Worm (Caenorhabditis elegans) whole organism, young adult: ENCODE results near the gene pges-2.
A peak's percentile ranks its signal among the peaks of the same experiment; 100 is the strongest.

Experiments
- B0336.3 ChIP-seq: fragments of 200-800 bp; sonication (Bioruptor generic); IDR thresholded peaks from 2 replicates; pipeline ENCODE4 v1.3.6; 2022; ENCODE audit warnings: missing genetic modification characterization, missing compliant biosample characterization
- F23B12.7 ChIP-seq: sonication (generic microtip); optimal IDR thresholded peaks from 2 replicates; lab custom pipeline; 2017; ENCODE audit warnings: missing genetic modification characterization, mild to moderate bottlenecking, missing compliant biosample characterization, antibody characterized with exemption, moderate library complexity; ENCODE audit not compliant: insufficient read depth
- F33H1.4 ChIP-seq: fragments of 200-800 bp; sonication (Bioruptor generic); IDR thresholded peaks from 2 replicates; pipeline ENCODE4 v1.3.6; 2022; ENCODE audit warnings: missing genetic modification reagents, missing genetic modification characterization, missing compliant biosample characterization
- F39B2.1 ChIP-seq: fragments of 200-800 bp; sonication (Bioruptor generic); IDR thresholded peaks from 2 replicates; pipeline ENCODE4 v1.3.6; 2022; ENCODE audit warnings: missing genetic modification reagents, missing genetic modification characterization, missing compliant biosample characterization
- K11D2.4 ChIP-seq: fragments of 200-800 bp; sonication (Bioruptor generic); IDR thresholded peaks from 2 replicates; pipeline ENCODE4 v1.3.6; 2022; ENCODE audit warnings: missing genetic modification reagents, missing genetic modification characterization, missing compliant biosample characterization
- Y56A3A.18 ChIP-seq: fragments of 200-800 bp; sonication (Bioruptor generic); IDR thresholded peaks from 2 replicates; pipeline ENCODE4 v1.3.6; 2022; ENCODE audit warnings: missing genetic modification reagents, missing genetic modification characterization, missing compliant biosample characterization
- Y67H2A.10 ChIP-seq: fragments of 200-800 bp; sonication (Bioruptor generic); conservative IDR thresholded peaks from 2 replicates; pipeline ENCODE4 v1.3.6; 2022; ENCODE audit warnings: missing genetic modification reagents, missing genetic modification characterization, missing compliant biosample characterization
- athp-1 ChIP-seq: sonication (generic microtip); optimal IDR thresholded peaks from 2 replicates; lab custom pipeline; 2017; ENCODE audit warnings: mild to moderate bottlenecking, missing genetic modification characterization, missing compliant biosample characterization
- attf-5 ChIP-seq: fragments of 200-800 bp; sonication (Bioruptor generic); optimal IDR thresholded peaks from 2 replicates; lab custom pipeline; 2018; ENCODE audit warnings: mild to moderate bottlenecking, missing genetic modification characterization, missing compliant biosample characterization
- attf-6 ChIP-seq: fragments of 200-800 bp; sonication (Bioruptor generic); IDR thresholded peaks from 2 replicates; pipeline ENCODE4 v1.3.6; 2022; ENCODE audit warnings: missing genetic modification reagents, missing genetic modification characterization, missing compliant biosample characterization
- cebp-1 ChIP-seq, 2 experiments: fragments of 200-800 bp in 1 of 2; sonication (Bioruptor generic) in 1 of 2; sonication (generic microtip) in 1 of 2; IDR thresholded peaks in 1 of 2; optimal IDR thresholded peaks in 1 of 2; 2 replicates each; pipeline versions ENCODE4 v1.3.6 to Lab custom; 2017 to 2022; ENCODE audit warnings: missing compliant biosample characterization in 2 of 2, missing genetic modification characterization in 2 of 2, mild to moderate bottlenecking in 1 of 2, missing genetic modification reagents in 1 of 2, moderate library complexity in 1 of 2
- chd-7 ChIP-seq: sonication (generic microtip); optimal IDR thresholded peaks from 2 replicates; lab custom pipeline; 2016; ENCODE audit warnings: mild to moderate bottlenecking, missing genetic modification characterization, moderate library complexity, missing compliant biosample characterization
- die-1 ChIP-seq: sonication (generic microtip); optimal IDR thresholded peaks from 2 replicates; lab custom pipeline; 2016; ENCODE audit warnings: missing genotype, mild to moderate bottlenecking, missing genetic modification characterization, missing compliant biosample characterization
- dox-1 ChIP-seq: fragments of 200-800 bp; sonication (Bioruptor generic); IDR thresholded peaks from 2 replicates; pipeline ENCODE4 v1.3.6; 2022; ENCODE audit warnings: missing genetic modification reagents, missing genetic modification characterization, missing compliant biosample characterization
- efl-1 ChIP-seq: fragments of 150-350 bp; optimal IDR thresholded peaks from 2 replicates; lab custom pipeline; 2014; ENCODE audit warnings: missing biosample characterization, missing genetic modification reagents, missing genetic modification characterization
- egl-44 ChIP-seq: fragments of 200-800 bp; sonication (Bioruptor generic); IDR thresholded peaks from 2 replicates; pipeline ENCODE4 v1.3.6; 2022; ENCODE audit warnings: missing genetic modification reagents, missing genetic modification characterization, missing compliant biosample characterization
- egrh-3 ChIP-seq: fragments of 200-800 bp; sonication (Bioruptor generic); IDR thresholded peaks from 2 replicates; pipeline ENCODE4 v1.3.6; 2022; ENCODE audit warnings: missing genetic modification reagents, missing genetic modification characterization, missing compliant biosample characterization
- hmg-1.2 ChIP-seq: fragments of 200-800 bp; sonication (Bioruptor generic); IDR thresholded peaks from 2 replicates; pipeline ENCODE4 v1.3.6; 2022; ENCODE audit warnings: missing genetic modification reagents, missing genetic modification characterization, missing compliant biosample characterization
- hsf-1 ChIP-seq: fragments of 200-800 bp; sonication (Bioruptor generic); IDR thresholded peaks from 2 replicates; pipeline ENCODE4 v1.3.6; 2022; ENCODE audit warnings: missing genetic modification reagents, missing genetic modification characterization, missing compliant biosample characterization
- lin-40 ChIP-seq: sonication (generic microtip); optimal IDR thresholded peaks from 2 replicates; lab custom pipeline; 2016; ENCODE audit warnings: missing genetic modification characterization, mild to moderate bottlenecking, missing compliant biosample characterization, missing genotype, missing genetic modification reagents
- lin-54 ChIP-seq: fragments of 200-800 bp; sonication (Bioruptor generic); optimal IDR thresholded peaks from 2 replicates; lab custom pipeline; 2018; ENCODE audit warnings: mild to moderate bottlenecking, missing genetic modification characterization, missing compliant biosample characterization
- lir-1 ChIP-seq: fragments of 200-800 bp; sonication (Bioruptor generic); conservative IDR thresholded peaks from 2 replicates; pipeline ENCODE4 v1.3.6; 2022; ENCODE audit warnings: missing genetic modification reagents, missing genetic modification characterization, missing compliant biosample characterization
- madf-6 ChIP-seq: fragments of 200-800 bp; sonication (Bioruptor generic); IDR thresholded peaks from 2 replicates; pipeline ENCODE4 v1.3.6; 2022; ENCODE audit warnings: missing genetic modification reagents, missing genetic modification characterization, missing compliant biosample characterization
- madf-8 ChIP-seq: fragments of 200-800 bp; sonication (Bioruptor generic); conservative IDR thresholded peaks from 2 replicates; pipeline ENCODE4 v1.3.6; 2022; ENCODE audit warnings: missing genetic modification reagents, missing genetic modification characterization, missing compliant biosample characterization
- nhr-80 ChIP-seq: sonication (generic microtip); optimal IDR thresholded peaks from 2 replicates; lab custom pipeline; 2016; ENCODE audit warnings: missing genetic modification characterization, missing compliant biosample characterization
- pbrm-1 ChIP-seq: fragments of 200-800 bp; sonication (Bioruptor generic); IDR thresholded peaks from 2 replicates; pipeline ENCODE4 v1.3.6; 2022; ENCODE audit warnings: missing genetic modification reagents, missing genetic modification characterization, missing compliant biosample characterization
- rcor-1 ChIP-seq: fragments of 200-800 bp; sonication (Bioruptor generic); IDR thresholded peaks from 2 replicates; pipeline ENCODE4 v1.3.6; 2022; ENCODE audit warnings: missing genetic modification reagents, missing genetic modification characterization, missing compliant biosample characterization
- sdz-38 ChIP-seq: sonication (generic microtip); optimal IDR thresholded peaks from 2 replicates; lab custom pipeline; 2016; ENCODE audit warnings: missing genotype, missing genetic modification characterization, missing compliant biosample characterization
- snpc-3.4 ChIP-seq: sonication (generic microtip); optimal IDR thresholded peaks from 2 replicates; lab custom pipeline; 2017; ENCODE audit warnings: missing genetic modification characterization, mild to moderate bottlenecking, missing compliant biosample characterization, antibody characterized with exemption, moderate library complexity, missing genotype, missing genetic modification reagents
- snpc-4 ChIP-seq, 5 experiments: fragments of 150-350 bp in 1 of 5; sonication (generic microtip) in 4 of 5; optimal IDR thresholded peaks; 2 replicates each; lab custom pipeline; 2014 to 2018; ENCODE audit warnings: missing genetic modification characterization in 5 of 5, missing biosample characterization in 3 of 5, antibody characterized with exemption in 2 of 5, mild to moderate bottlenecking in 2 of 5, missing compliant biosample characterization in 2 of 5, missing genotype in 2 of 5, moderate library complexity in 2 of 5, missing genetic modification reagents in 1 of 5
- somi-1 ChIP-seq: fragments of 200-800 bp; sonication (Bioruptor generic); optimal IDR thresholded peaks from 2 replicates; lab custom pipeline; 2018; ENCODE audit warnings: mild to moderate bottlenecking, missing genetic modification characterization, missing compliant biosample characterization
- tlf-1 ChIP-seq: fragments of 200-800 bp; sonication (Bioruptor generic); optimal IDR thresholded peaks from 2 replicates; lab custom pipeline; 2018; ENCODE audit warnings: mild to moderate bottlenecking, missing genetic modification characterization, missing compliant biosample characterization
- xnd-1 ChIP-seq: sonication (generic microtip); optimal IDR thresholded peaks from 2 replicates; lab custom pipeline; 2016; ENCODE audit warnings: missing genotype, missing genetic modification reagents, missing genetic modification characterization, missing compliant biosample characterization
- zfh-2 ChIP-seq: fragments of 200-800 bp; sonication (Bioruptor generic); conservative IDR thresholded peaks from 2 replicates; pipeline ENCODE4 v1.3.6; 2022; ENCODE audit warnings: missing genetic modification reagents, missing genetic modification characterization, missing compliant biosample characterization
- ztf-26 ChIP-seq: sonication (generic microtip); optimal IDR thresholded peaks from 2 replicates; lab custom pipeline; 2017; ENCODE audit warnings: missing genetic modification characterization, missing compliant biosample characterization
- ztf-3 ChIP-seq: fragments of 200-800 bp; sonication (Bioruptor generic); optimal IDR thresholded peaks from 2 replicates; lab custom pipeline; 2018; ENCODE audit warnings: mild to moderate bottlenecking, missing genetic modification characterization, missing compliant biosample characterization

pges-2 gene

DNA sequence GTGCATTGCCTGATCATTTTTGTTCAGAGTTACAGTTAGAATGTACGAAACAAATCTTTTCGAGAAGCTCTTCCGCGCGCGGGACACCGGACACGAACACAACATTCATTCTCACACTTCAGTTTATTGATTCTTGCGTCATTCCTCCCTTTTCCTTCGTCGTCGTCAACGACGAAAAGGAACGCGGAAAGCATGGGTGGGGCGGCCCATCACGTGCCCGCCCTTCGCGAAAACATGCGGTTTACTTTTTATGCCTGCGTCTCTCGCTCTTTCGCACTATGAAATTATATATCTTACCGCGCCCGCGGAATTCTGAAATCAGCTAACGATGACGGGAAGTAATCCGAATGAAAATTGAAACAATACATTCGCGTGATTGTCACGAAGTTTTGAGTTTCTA, 13.0 kb upstream of the pges-2 start:
- TF ChIP-seq Y56A3A.18 (GFP tag; lab: Robert Waterston, UW) (peak; percentile 82; the same call in 1 of the 2 replicates), attf-5 (peak; percentile 70), hmg-1.2 (GFP tag; lab: Robert Waterston, UW) (peak; percentile 72), F23B12.7 (tag; lab: Kevin White, UChicago) (peak; percentile 0), egrh-3 (no peak), xnd-1 (tag; lab: Kevin White, UChicago) (peak; percentile 67), ztf-26 (peak; percentile 27), efl-1 (GFP tag; lab: Kevin White, UChicago) (peak; percentile 70), die-1 (no peak), lir-1 (GFP tag; lab: Robert Waterston, UW) (peak; percentile 35; the same call in 1 of the 2 replicates), dox-1 (GFP tag; lab: Robert Waterston, UW) (peak; percentile 45), lin-54 (GFP tag; lab: Kevin White, UChicago) (peak; percentile 16), B0336.3 (GFP tag; lab: Robert Waterston, UW) (0 out of 2 replicates have a peak, but pooled peaks have one; percentile 44), snpc-4 (GFP tag; optimal IDR thresholded peaks at IDR 0.05; lab: Kevin White, UChicago) (no peak), snpc-4 (tag; optimal IDR thresholded peaks at IDR 0.05; lab: Kevin White, UChicago) (peak in 1 of 4 experiments; percentile 20), zfh-2 (GFP tag; lab: Robert Waterston, UW) (peak; percentile 67; the same call in 1 of the 2 replicates), tlf-1 (GFP tag; lab: Kevin White, UChicago) (peak; percentile 45), chd-7 (tag; lab: Kevin White, UChicago) (peak; percentile 1), cebp-1 (GFP tag; IDR thresholded peaks at IDR 0.05; lab: Robert Waterston, UW) (no peak), cebp-1 (tag; optimal IDR thresholded peaks at IDR 0.05; lab: Kevin White, UChicago) (peak; percentile 74), hsf-1 (GFP tag; lab: Robert Waterston, UW) (peak; percentile 66), athp-1 (tag; lab: Kevin White, UChicago) (no peak), F33H1.4 (GFP tag; lab: Robert Waterston, UW) (peak; percentile 15; the same call in 1 of the 2 replicates), Y67H2A.10 (GFP tag; lab: Robert Waterston, UW) (0 out of 2 replicates have a peak, but pooled peaks have one; percentile 7), ztf-3 (GFP tag; lab: Kevin White, UChicago) (no peak), rcor-1 (peak; percentile 33; the same call in 1 of the 2 replicates), sdz-38 (no peak), madf-6 (GFP tag; lab: Robert Waterston, UW) (peak; percentile 80), pbrm-1 (0 out of 2 replicates have a peak, but pooled peaks have one; percentile 32), lin-40 (tag; lab: Kevin White, UChicago) (peak; percentile 48), snpc-3.4 (tag; lab: Kevin White, UChicago) (no peak), attf-6 (GFP tag; lab: Robert Waterston, UW) (no peak), nhr-80 (peak; percentile 1), madf-8 (GFP tag; lab: Robert Waterston, UW) (peak; percentile 63), somi-1 (GFP tag; lab: Kevin White, UChicago) (peak; percentile 28)

DNA sequence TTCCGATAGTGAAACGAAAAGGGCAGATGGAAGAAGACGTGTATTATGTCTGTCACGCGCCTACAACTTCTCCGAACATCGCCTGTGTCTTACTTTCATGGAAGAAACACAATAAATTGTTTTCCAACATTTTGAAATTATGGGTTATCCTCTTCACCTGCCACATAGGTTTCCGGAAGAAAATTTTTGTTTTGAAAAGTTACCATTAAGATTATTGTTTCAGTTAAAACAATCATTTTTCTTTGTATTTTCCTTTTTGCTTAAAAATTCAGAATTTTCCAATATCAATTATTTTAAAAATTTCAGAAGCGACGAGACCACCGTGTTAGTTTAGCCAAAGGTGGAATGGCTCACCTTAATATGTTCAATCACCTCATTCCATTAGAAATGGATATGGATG, 7.0 kb upstream of the pges-2 start, which contains the start of gene mask-1:
mask-1 (plus strand) TSS at position 301 of the 400 bp plus-strand sequence.
- TF ChIP-seq K11D2.4 (GFP tag; lab: Robert Waterston, UW) (no peak), egl-44 (GFP tag; lab: Robert Waterston, UW) (no peak), nhr-80 (no peak), F39B2.1 (GFP tag; lab: Robert Waterston, UW) (no peak), chd-7 (tag; lab: Kevin White, UChicago) (no peak), egrh-3 (no peak)
